Worm (Caenorhabditis elegans) whole organism, midembryonic: Measurements from ENCODE around the gene fbxa-108.

Source experiments
- cog-1 ChIP-seq: sonication (generic microtip); optimal IDR thresholded peaks from 2 replicates; lab custom pipeline; 2016; ENCODE audit warnings: missing genetic modification characterization, missing compliant biosample characterization
- ztf-23 ChIP-seq: fragments of 200-800 bp; sonication (Bioruptor generic); IDR thresholded peaks from 2 replicates; pipeline ENCODE4 v1.3.6; 2022; ENCODE audit warnings: missing genetic modification reagents, missing genetic modification characterization, missing compliant biosample characterization
- ztf-29 ChIP-seq: fragments of 200-800 bp; sonication (Bioruptor generic); IDR thresholded peaks from 2 replicates; pipeline ENCODE4 v1.3.6; 2022; ENCODE audit warnings: missing genetic modification reagents, missing genetic modification characterization, missing compliant biosample characterization

DNA sequence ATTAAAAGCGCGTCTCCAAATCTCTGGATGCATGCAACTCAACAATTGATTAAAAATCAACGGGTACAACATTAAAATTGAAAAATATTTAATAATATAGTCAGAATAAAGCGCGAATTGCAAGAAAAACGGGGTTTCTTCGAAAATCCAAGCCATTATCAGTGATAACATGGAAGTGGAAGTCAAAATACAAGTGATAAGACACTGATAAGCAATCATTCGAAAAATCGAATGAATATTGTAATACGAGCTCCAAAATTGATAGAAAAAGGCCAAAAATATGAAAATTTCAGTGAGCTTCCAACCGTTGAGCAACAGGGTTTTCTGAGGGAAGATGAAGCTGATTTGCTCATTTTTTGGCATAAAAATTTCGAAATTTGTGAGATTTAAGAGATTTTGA, 35.1 kb upstream of the fbxa-108 start:
- TF ChIP-seq cog-1 (tag; lab: Kevin White, UChicago) (no peak), ztf-23 (GFP tag; lab: Robert Waterston, UW) (no peak), ztf-29 (GFP tag; lab: Robert Waterston, UW) (no peak)
